Worm (Caenorhabditis elegans): ENCODE data around the gene W08A12.3.

Gene W08A12.3

DNA sequence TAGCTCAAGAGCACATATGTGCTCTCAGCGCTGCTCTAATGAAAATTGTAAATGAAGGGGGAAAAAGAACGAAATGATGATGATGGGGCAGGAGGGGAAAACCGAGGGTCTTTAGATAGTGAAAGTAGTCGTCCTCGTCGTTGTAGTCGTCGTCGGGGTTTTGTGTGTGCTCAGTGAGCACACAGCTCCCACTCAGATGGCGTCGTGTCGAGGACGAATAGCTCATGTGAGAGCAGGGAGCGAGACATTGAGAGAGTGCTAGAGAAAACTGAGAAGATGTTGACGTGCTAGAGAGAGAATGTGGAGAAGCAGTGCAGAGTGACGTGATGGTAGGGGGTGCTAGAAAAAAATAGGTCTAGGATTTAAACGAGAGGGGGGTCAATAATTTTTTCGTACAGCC, 35.1 kb downstream of the W08A12.3 start:
- TF ChIP-seq zag-1 (tag; optimal IDR thresholded peaks at IDR 0.05) (no peak), mxl-3 (GFP tag; optimal IDR thresholded peaks at IDR 0.05) (no peak), egl-27 (tag; optimal IDR thresholded peaks at IDR 0.05) (no peak), zfp-2 (tag; optimal IDR thresholded peaks at IDR 0.05) (no peak), unc-130 (GFP tag; optimal IDR thresholded peaks at IDR 0.05) (no peak), set-16 (GFP tag; IDR thresholded peaks at IDR 0.05) (0 out of 2 replicates have a peak, but pooled peaks have one; percentile 24), fos-1 (tag; optimal IDR thresholded peaks at IDR 0.05) (no peak), ceh-20 (GFP tag; IDR thresholded peaks at IDR 0.05) (no peak), pqm-1 (tag; optimal IDR thresholded peaks at IDR 0.05) (no peak), nhr-11 (tag; optimal IDR thresholded peaks at IDR 0.05) (peak; percentile 14), nhr-41 (GFP tag; IDR thresholded peaks at IDR 0.05) (no peak), snpc-4 (tag; optimal IDR thresholded peaks at IDR 0.05) (no peak), dmd-6 (GFP tag; IDR thresholded peaks at IDR 0.05) (peak; percentile 21; the same call in 1 of the 2 replicates), lin-39 (tag; optimal IDR thresholded peaks at IDR 0.05) (no peak), ceh-44 (GFP tag; IDR thresholded peaks at IDR 0.05) (no peak), rbr-2 (tag; optimal IDR thresholded peaks at IDR 0.05) (peak; percentile 67), daf-19 (GFP tag; conservative IDR thresholded peaks at IDR 0.05) (no peak), jun-1 (tag; optimal IDR thresholded peaks at IDR 0.05) (no peak), lin-13 (GFP tag; optimal IDR thresholded peaks at IDR 0.05) (no peak), hif-1 (tag; optimal IDR thresholded peaks at IDR 0.05) (peak in 1 of 2 experiments; percentile 26), madf-9 (GFP tag; conservative IDR thresholded peaks at IDR 0.05) (no peak), daf-8 (GFP tag; IDR thresholded peaks at IDR 0.05) (no peak), aha-1 (tag) (peak; percentile 99), zfp-3 (GFP tag; conservative IDR thresholded peaks at IDR 0.05) (no peak), ces-1 (GFP tag; optimal IDR thresholded peaks at IDR 0.05) (no peak), mep-1 (tag; optimal IDR thresholded peaks at IDR 0.05) (peak; percentile 59), unc-62 (GFP tag; optimal IDR thresholded peaks at IDR 0.05 in 1 of 2) (peak in 1 of 2 experiments; percentile 99), unc-62 (tag; optimal IDR thresholded peaks at IDR 0.05) (no peak), lim-7 (GFP tag; IDR thresholded peaks at IDR 0.05) (no peak), cey-2 (tag; optimal IDR thresholded peaks at IDR 0.05; ENCODE audit: borderline replicate concordance, insufficient read depth) (no peak), R02D3.7 (tag; optimal IDR thresholded peaks at IDR 0.05) (no peak), ZK337.2 (GFP tag; IDR thresholded peaks at IDR 0.05) (no peak), daf-16 (GFP tag; optimal IDR thresholded peaks at IDR 0.05) (no peak), daf-16 (tag; optimal IDR thresholded peaks at IDR 0.05) (no peak), nhr-76 (tag; optimal IDR thresholded peaks at IDR 0.05) (no peak), egl-43 (GFP tag; IDR thresholded peaks at IDR 0.05) (no peak), ctbp-1 (GFP tag; IDR thresholded peaks at IDR 0.05) (peak; percentile 47; the same call in 1 of the 2 replicates), gei-8 (GFP tag; optimal IDR thresholded peaks at IDR 0.05) (no peak), tag-97 (GFP tag; IDR thresholded peaks at IDR 0.05) (no peak), dmd-8 (GFP tag; IDR thresholded peaks at IDR 0.05) (no peak), unc-39 (tag; optimal IDR thresholded peaks at IDR 0.05) (no peak), pha-4 (GFP tag; IDR thresholded peaks at IDR 0.05) (no peak), pha-4 (tag; optimal IDR thresholded peaks at IDR 0.05) (no peak), zip-11 (GFP tag; IDR thresholded peaks at IDR 0.05) (no peak), spr-3 (GFP tag; optimal IDR thresholded peaks at IDR 0.05) (no peak), spr-1 (tag; optimal IDR thresholded peaks at IDR 0.05) (no peak), ztf-7 (tag; optimal IDR thresholded peaks at IDR 0.05) (no peak), Y48G9A.11 (GFP tag; IDR thresholded peaks at IDR 0.05) (no peak), madf-5 (GFP tag; IDR thresholded peaks at IDR 0.05) (no peak), mxl-2 (GFP tag; conservative IDR thresholded peaks at IDR 0.05) (no peak), snpc-1.2 (GFP tag; IDR thresholded peaks at IDR 0.05) (no peak), zip-2 (tag; optimal IDR thresholded peaks at IDR 0.05) (no peak), hmg-1.1 (GFP tag; IDR thresholded peaks at IDR 0.05) (peak; percentile 57; the same call in 1 of the 2 replicates), nhr-28 (tag; optimal IDR thresholded peaks at IDR 0.05) (no peak)
